Worm (Caenorhabditis elegans) whole organism, young adult: ENCODE results near the gene srd-49.

Source experiments
- F23B12.7 ChIP-seq: sonication (generic microtip); optimal IDR thresholded peaks from 2 replicates; lab custom pipeline; 2017; ENCODE audit warnings: missing genetic modification characterization, mild to moderate bottlenecking, missing compliant biosample characterization, antibody characterized with exemption, moderate library complexity; ENCODE audit not compliant: insufficient read depth
- F49E8.2 ChIP-seq: sonication (generic microtip); optimal IDR thresholded peaks from 3 replicates; lab custom pipeline; 2017; ENCODE audit warnings: missing genetic modification characterization, mild to moderate bottlenecking, missing compliant biosample characterization, antibody characterized with exemption, moderate library complexity; ENCODE audit not compliant: insufficient read depth
- F52B5.7 ChIP-seq: sonication (generic microtip); optimal IDR thresholded peaks from 2 replicates; lab custom pipeline; 2016; ENCODE audit warnings: mild to moderate bottlenecking, missing genetic modification characterization, missing compliant biosample characterization
- T07F8.4 ChIP-seq: sonication (generic microtip); optimal IDR thresholded peaks from 2 replicates; lab custom pipeline; 2016; ENCODE audit warnings: mild to moderate bottlenecking, missing genetic modification characterization, moderate library complexity, missing compliant biosample characterization
- Y53F4B.3 ChIP-seq: fragments of 200-800 bp; sonication (Bioruptor generic); IDR thresholded peaks from 2 replicates; pipeline ENCODE4 v1.3.6; 2022; ENCODE audit warnings: missing genetic modification reagents, missing genetic modification characterization, missing compliant biosample characterization
- akir-1 ChIP-seq: fragments of 200-800 bp; sonication (Bioruptor generic); optimal IDR thresholded peaks from 2 replicates; lab custom pipeline; 2018; ENCODE audit warnings: mild to moderate bottlenecking, missing genetic modification characterization, moderate library complexity, missing compliant biosample characterization
- egl-18 ChIP-seq: fragments of 200-800 bp; sonication (Bioruptor generic); IDR thresholded peaks from 2 replicates; pipeline ENCODE4 v1.3.6; 2022; ENCODE audit warnings: missing genetic modification reagents, missing genetic modification characterization, missing compliant biosample characterization
- hmg-1.2 ChIP-seq: fragments of 200-800 bp; sonication (Bioruptor generic); IDR thresholded peaks from 2 replicates; pipeline ENCODE4 v1.3.6; 2022; ENCODE audit warnings: missing genetic modification reagents, missing genetic modification characterization, missing compliant biosample characterization
- mcd-1 ChIP-seq: fragments of 200-800 bp; sonication (Bioruptor generic); IDR thresholded peaks from 2 replicates; pipeline ENCODE4 v1.3.6; 2022; ENCODE audit warnings: missing genetic modification reagents, missing genetic modification characterization, missing compliant biosample characterization
- mes-4 ChIP-seq: sonication (generic microtip); optimal IDR thresholded peaks from 2 replicates; lab custom pipeline; 2016; ENCODE audit warnings: missing genotype, missing genetic modification characterization, missing compliant biosample characterization
- nhr-90 ChIP-seq: sonication (generic microtip); optimal IDR thresholded peaks from 2 replicates; lab custom pipeline; 2016; ENCODE audit warnings: missing genotype, mild to moderate bottlenecking, missing genetic modification characterization, missing compliant biosample characterization
- pbrm-1 ChIP-seq: fragments of 200-800 bp; sonication (Bioruptor generic); IDR thresholded peaks from 2 replicates; pipeline ENCODE4 v1.3.6; 2022; ENCODE audit warnings: missing genetic modification reagents, missing genetic modification characterization, missing compliant biosample characterization
- repo-1 ChIP-seq: sonication (generic microtip); optimal IDR thresholded peaks from 2 replicates; lab custom pipeline; 2017; ENCODE audit warnings: mild to moderate bottlenecking, missing genetic modification characterization, missing compliant biosample characterization
- snpc-3.4 ChIP-seq: sonication (generic microtip); optimal IDR thresholded peaks from 2 replicates; lab custom pipeline; 2017; ENCODE audit warnings: missing genetic modification characterization, mild to moderate bottlenecking, missing compliant biosample characterization, antibody characterized with exemption, moderate library complexity, missing genotype, missing genetic modification reagents
- somi-1 ChIP-seq: fragments of 200-800 bp; sonication (Bioruptor generic); optimal IDR thresholded peaks from 2 replicates; lab custom pipeline; 2018; ENCODE audit warnings: mild to moderate bottlenecking, missing genetic modification characterization, missing compliant biosample characterization
- tbp1 ChIP-seq: fragments of 200-800 bp; sonication (Bioruptor generic); optimal IDR thresholded peaks from 2 replicates; lab custom pipeline; 2018; ENCODE audit warnings: mild to moderate bottlenecking, missing genetic modification characterization, missing compliant biosample characterization

Gene srd-49

ce11 chrV:10145653-10146052, 51.2 kb downstream of the srd-49 start, which contains the start of gene C51E3.9:
Gene C51E3.9, plus strand, starts transcription at chrV:10145953.
- TF ChIP-seq Y53F4B.3 (GFP tag; lab: Robert Waterston, UW), result no peak
- TF ChIP-seq egl-18 (GFP tag; lab: Robert Waterston, UW), result no peak
- TF ChIP-seq F23B12.7, result no peak
- no peak for TF ChIP-seq mes-4 (tag; lab: Kevin White, UChicago)
- no peak for TF ChIP-seq snpc-3.4 (tag; lab: Kevin White, UChicago)
- TF ChIP-seq nhr-90 (tag; lab: Kevin White, UChicago), result no peak
- TF ChIP-seq T07F8.4 (tag; lab: Kevin White, UChicago), result no peak
- TF ChIP-seq tbp1 (GFP tag; lab: Kevin White, UChicago), result no peak
- TF ChIP-seq repo-1 (tag; lab: Kevin White, UChicago), result no peak
- no peak for TF ChIP-seq F49E8.2 (tag; lab: Kevin White, UChicago)
- TF ChIP-seq akir-1 (GFP tag; lab: Kevin White, UChicago), result no peak
- no peak for TF ChIP-seq somi-1 (GFP tag; lab: Kevin White, UChicago)
- TF ChIP-seq mcd-1 (GFP tag; lab: Robert Waterston, UW), result no peak
- TF ChIP-seq F52B5.7, result no peak
- TF ChIP-seq hmg-1.2 (GFP tag; lab: Robert Waterston, UW), result no peak
- no peak for TF ChIP-seq pbrm-1 (GFP tag; lab: Robert Waterston, UW)
